Fruit fly (Drosophila melanogaster): ENCODE results near the gene CG7102.

- TF ChIP-seq onecut (GFP tag; IDR thresholded peaks at IDR 0.05) (no peak), CG7745 (tag; optimal IDR thresholded peaks at IDR 0.05) (no peak), knrl (GFP tag; IDR thresholded peaks at IDR 0.05; ENCODE audit: partially characterized antibody) (no peak), Atf3 (GFP tag; optimal IDR thresholded peaks at IDR 0.05) (no peak), CG33213 (GFP tag; optimal IDR thresholded peaks at IDR 0.05) (no peak), CG43689 (GFP tag; IDR thresholded peaks at IDR 0.05) (no peak), Sry-δ (GFP tag; optimal IDR thresholded peaks at IDR 0.05) (no peak), CG10431 (GFP tag; optimal IDR thresholded peaks at IDR 0.05) (no peak), CG11695 (GFP tag; IDR thresholded peaks at IDR 0.05) (no peak), exex (tag; optimal IDR thresholded peaks at IDR 0.05) (no peak), Lpt (GFP tag; optimal IDR thresholded peaks at IDR 0.05) (no peak)
Observed at dm6 chr2L:7860739-7861138, 26.6 kb downstream of the CG7102 start, which contains the start of gene TwdlE.
